Fruit fly (Drosophila melanogaster) whole organism, prepupa: Measurements from ENCODE around the gene Fbw5.
A peak's percentile ranks its signal among the peaks of the same experiment; 100 is the strongest.

Experiments used
- Blimp-1 ChIP-seq: fragments of 200-800 bp; sonication (Bioruptor generic); optimal IDR thresholded peaks from 3 replicates; lab custom pipeline; 2017; ENCODE audit warnings: missing biosample characterization, missing genetic modification characterization, mild to moderate bottlenecking, moderate library complexity, missing genetic modification reagents
- CG10669 ChIP-seq: fragments of 200-800 bp; sonication (Bioruptor generic); optimal IDR thresholded peaks from 3 replicates; lab custom pipeline; 2018; ENCODE audit warnings: missing biosample characterization, mild to moderate bottlenecking, missing genetic modification characterization, moderate library complexity
- CG11294 ChIP-seq: fragments of 200-800 bp; sonication (Bioruptor generic); IDR thresholded peaks from 2 replicates; pipeline ENCODE4 v1.3.6; 2022; ENCODE audit warnings: missing biosample characterization, missing genetic modification characterization
- CG11762 ChIP-seq: fragments of 200-800 bp; sonication (Bioruptor generic); optimal IDR thresholded peaks from 3 replicates; lab custom pipeline; 2016; ENCODE audit warnings: missing biosample characterization, missing genetic modification characterization; ENCODE audit not compliant: insufficient read depth
- CG11902 ChIP-seq: fragments of 200-800 bp; sonication (Bioruptor generic); optimal IDR thresholded peaks from 3 replicates; lab custom pipeline; 2016; ENCODE audit warnings: missing biosample characterization, missing genetic modification characterization
- CG15336 ChIP-seq: fragments of 200-800 bp; sonication (Bioruptor generic); IDR thresholded peaks from 2 replicates; pipeline ENCODE4 v1.3.6; 2022; ENCODE audit warnings: missing biosample characterization, missing genetic modification characterization
- CG16779 ChIP-seq: fragments of 200-800 bp; sonication (Bioruptor generic); optimal IDR thresholded peaks from 3 replicates; lab custom pipeline; 2017; ENCODE audit warnings: missing biosample characterization, mild to moderate bottlenecking, missing genetic modification characterization
- CG3032 ChIP-seq: fragments of 200-800 bp; optimal IDR thresholded peaks from 2 replicates; lab custom pipeline; 2019; ENCODE audit warnings: missing biosample characterization, mild to moderate bottlenecking, missing genetic modification characterization, moderate library complexity
- CG31627 ChIP-seq: fragments of 200-800 bp; sonication (Bioruptor generic); optimal IDR thresholded peaks from 3 replicates; lab custom pipeline; 2016; ENCODE audit warnings: missing biosample characterization, missing genetic modification characterization
- CG32006 ChIP-seq: fragments of 200-800 bp; sonication (Bioruptor generic); optimal IDR thresholded peaks from 3 replicates; lab custom pipeline; 2017; ENCODE audit warnings: missing biosample characterization, mild to moderate bottlenecking, missing genetic modification characterization
- CG3919 ChIP-seq: fragments of 200-800 bp; sonication (Bioruptor generic); optimal IDR thresholded peaks from 3 replicates; lab custom pipeline; 2016; ENCODE audit warnings: missing biosample characterization, missing genetic modification characterization
- CG4318 ChIP-seq: fragments of 200-800 bp; sonication (Bioruptor generic); optimal IDR thresholded peaks from 3 replicates; lab custom pipeline; 2017; ENCODE audit warnings: missing biosample characterization, mild to moderate bottlenecking, missing genetic modification characterization
- CG6163 ChIP-seq: fragments of 200-800 bp; sonication (Bioruptor generic); IDR thresholded peaks from 3 replicates; pipeline ENCODE4 v1.3.6; 2022; ENCODE audit warnings: missing biosample characterization, missing genetic modification characterization
- CG6276 ChIP-seq: fragments of 200-800 bp; sonication (Bioruptor generic); optimal IDR thresholded peaks from 2 replicates; lab custom pipeline; 2017; ENCODE audit warnings: missing biosample characterization, mild to moderate bottlenecking, missing genetic modification characterization
- CG6792 ChIP-seq: fragments of 200-800 bp; sonication (Bioruptor generic); optimal IDR thresholded peaks from 3 replicates; lab custom pipeline; 2016; ENCODE audit warnings: missing biosample characterization, missing genetic modification characterization
- CG6808 ChIP-seq: fragments of 200-800 bp; sonication (Bioruptor generic); optimal IDR thresholded peaks from 3 replicates; lab custom pipeline; 2017; ENCODE audit warnings: missing biosample characterization, missing genetic modification characterization, mild to moderate bottlenecking, moderate library complexity, missing genetic modification reagents
- CG8319 ChIP-seq: fragments of 200-800 bp; sonication (Bioruptor generic); optimal IDR thresholded peaks from 3 replicates; lab custom pipeline; 2016; ENCODE audit warnings: missing biosample characterization, missing genetic modification characterization
- Eip78C ChIP-seq: fragments of 200-800 bp; sonication (Bioruptor generic); peaks from one replicate; lab custom pipeline; 2016; ENCODE audit warnings: missing biosample characterization, missing genetic modification characterization
- Eip93F ChIP-seq: fragments of 200-800 bp; sonication (Bioruptor generic); optimal IDR thresholded peaks from 2 replicates; lab custom pipeline; 2016; ENCODE audit warnings: missing biosample characterization, mild to moderate bottlenecking, missing genetic modification characterization
- Ets96B ChIP-seq: fragments of 200-800 bp; optimal IDR thresholded peaks from 2 replicates; lab custom pipeline; 2019; ENCODE audit warnings: missing biosample characterization, mild to moderate bottlenecking, missing genetic modification characterization, moderate library complexity
- Gug ChIP-seq: fragments of 200-800 bp; sonication (Bioruptor generic); IDR thresholded peaks from 2 replicates; pipeline ENCODE4 v1.3.6; 2022; ENCODE audit warnings: missing biosample characterization, missing genetic modification characterization
- Hr38 ChIP-seq: sonication (Bioruptor generic); optimal IDR thresholded peaks from 2 replicates; lab custom pipeline; 2016; ENCODE audit warnings: missing biosample characterization, missing genetic modification characterization
- Hr39 ChIP-seq: fragments of 200-800 bp; sonication (Bioruptor generic); optimal IDR thresholded peaks from 2 replicates; lab custom pipeline; 2016; ENCODE audit warnings: missing biosample characterization, missing genetic modification characterization
- Sox15 ChIP-seq: fragments of 200-800 bp; sonication (Bioruptor generic); optimal IDR thresholded peaks from 3 replicates; lab custom pipeline; 2016; ENCODE audit warnings: missing biosample characterization, missing genetic modification characterization
- acj6 ChIP-seq: fragments of 200-800 bp; sonication (Bioruptor generic); optimal IDR thresholded peaks from 3 replicates; lab custom pipeline; 2016; ENCODE audit warnings: missing biosample characterization, missing genetic modification characterization
- cyc ChIP-seq: fragments of 200-800 bp; sonication (Bioruptor generic); optimal IDR thresholded peaks from 3 replicates; lab custom pipeline; 2016; ENCODE audit warnings: missing biosample characterization, missing genetic modification characterization
- dac ChIP-seq: fragments of 200-800 bp; sonication (Bioruptor generic); optimal IDR thresholded peaks from 2 replicates; lab custom pipeline; 2017; ENCODE audit warnings: missing biosample characterization, mild to moderate bottlenecking, missing genetic modification characterization
- dsx ChIP-seq: fragments of 200-800 bp; optimal IDR thresholded peaks from 3 replicates; lab custom pipeline; 2019; ENCODE audit warnings: missing biosample characterization, mild to moderate bottlenecking, missing genetic modification characterization, moderate library complexity; ENCODE audit not compliant: poor library complexity, severe bottlenecking
- eg ChIP-seq: fragments of 200-800 bp; sonication (Bioruptor generic); IDR thresholded peaks from 3 replicates; pipeline ENCODE4 v1.3.6; 2022; ENCODE audit warnings: missing biosample characterization, missing genetic modification characterization
- esn ChIP-seq: fragments of 200-800 bp; sonication (Bioruptor generic); optimal IDR thresholded peaks from 2 replicates; lab custom pipeline; 2016; ENCODE audit warnings: missing biosample characterization, mild to moderate bottlenecking, missing genetic modification characterization, moderate library complexity
- fd59A ChIP-seq: fragments of 200-800 bp; sonication (Bioruptor generic); optimal IDR thresholded peaks from 2 replicates; lab custom pipeline; 2017; ENCODE audit warnings: missing biosample characterization, mild to moderate bottlenecking, missing genetic modification characterization, missing genetic modification reagents
- fd85E ChIP-seq: fragments of 200-800 bp; sonication (Bioruptor generic); optimal IDR thresholded peaks from 3 replicates; lab custom pipeline; 2016; ENCODE audit warnings: missing biosample characterization, missing genetic modification characterization
- fkh ChIP-seq: fragments of 200-800 bp; sonication (Bioruptor generic); optimal IDR thresholded peaks from 3 replicates; lab custom pipeline; 2017; ENCODE audit warnings: missing biosample characterization, mild to moderate bottlenecking, missing genetic modification characterization, moderate library complexity
- lz ChIP-seq: fragments of 200-800 bp; sonication (Bioruptor generic); optimal IDR thresholded peaks from 3 replicates; lab custom pipeline; 2016; ENCODE audit warnings: missing biosample characterization, missing genetic modification characterization
- net ChIP-seq: fragments of 200-800 bp; sonication (Bioruptor generic); optimal IDR thresholded peaks from 3 replicates; lab custom pipeline; 2016; ENCODE audit warnings: missing biosample characterization, missing genetic modification characterization
- pdm3 ChIP-seq: fragments of 200-800 bp; sonication (Bioruptor generic); optimal IDR thresholded peaks from 3 replicates; lab custom pipeline; 2016; ENCODE audit warnings: missing biosample characterization, missing genetic modification characterization
- spab ChIP-seq: fragments of 200-800 bp; sonication (Bioruptor generic); optimal IDR thresholded peaks from 2 replicates; lab custom pipeline; 2017; ENCODE audit warnings: missing biosample characterization, mild to moderate bottlenecking, missing genetic modification characterization, missing genetic modification reagents
- ss ChIP-seq, 2 experiments: fragments of 200-800 bp; sonication (Bioruptor generic); optimal IDR thresholded peaks; 2 replicates in 1 of 2; 3 replicates in 1 of 2; lab custom pipeline; 2017 to 2018; ENCODE audit warnings: mild to moderate bottlenecking in 2 of 2, missing biosample characterization in 2 of 2, missing genetic modification characterization in 2 of 2, moderate library complexity in 1 of 2
- svp ChIP-seq: fragments of 200-800 bp; sonication (Bioruptor generic); peaks from one replicate; lab custom pipeline; 2016; ENCODE audit warnings: missing biosample characterization, missing genetic modification characterization
- topi ChIP-seq: fragments of 200-800 bp; sonication (Bioruptor generic); optimal IDR thresholded peaks from 3 replicates; lab custom pipeline; 2016; ENCODE audit warnings: missing biosample characterization, missing genetic modification characterization

Gene Fbw5

DNA sequence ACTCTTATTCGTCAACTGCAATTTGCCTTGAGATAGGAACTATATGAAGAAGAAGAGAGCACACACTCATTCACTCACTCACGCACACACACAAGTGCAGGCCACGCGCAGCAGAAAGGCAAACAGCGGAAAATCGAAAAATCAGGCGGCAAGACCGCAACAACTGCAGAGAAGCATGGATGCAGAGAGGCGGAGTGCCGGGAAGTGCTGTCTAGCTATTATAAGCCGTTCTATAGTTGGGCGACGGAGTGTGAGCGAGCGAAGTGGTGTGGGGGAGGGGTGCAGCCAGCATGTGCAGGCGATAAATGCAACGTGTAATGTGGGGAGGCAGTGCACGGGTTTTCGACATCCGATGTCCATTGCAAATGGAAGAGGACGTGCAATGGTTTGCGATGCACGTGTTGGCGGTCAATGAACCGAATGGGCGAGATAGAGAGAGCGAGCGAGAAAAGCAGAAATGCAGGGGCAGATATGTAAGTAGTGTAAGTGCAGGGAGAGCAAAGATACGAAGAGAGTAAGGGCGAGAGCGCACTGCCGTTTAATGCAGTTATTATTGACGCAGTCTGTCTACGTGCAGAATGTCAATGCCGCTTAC, 13.1 kb upstream of the Fbw5 start (continued):
- TF ChIP-seq CG15336 (GFP tag; lab: Robert Waterston, UW) (peak; percentile 38; the same call in 1 of the 2 replicates), CG11902 (no peak), CG3919 (GFP tag; lab: Kevin White, UChicago) (no peak), CG6163 (peak; percentile 73), lz (GFP tag; lab: Kevin White, UChicago) (no peak), CG8319 (no peak), ss (GFP tag; optimal IDR thresholded peaks at IDR 0.05; lab: Kevin White, UChicago) (peak; percentile 63 to 72), topi (peak; percentile 8), cyc (GFP tag; lab: Kevin White, UChicago) (no peak), fkh (GFP tag; lab: Kevin White, UChicago) (peak; percentile 71), CG10669 (no peak), net (peak; percentile 16), Eip93F (GFP tag; lab: Kevin White, UChicago) (no peak), esn (peak; percentile 3), Eip78C (GFP tag; lab: Kevin White, UChicago) (peak; percentile 88), fd85E (no peak), spab (GFP tag; lab: Kevin White, UChicago) (no peak), eg (no peak), CG32006 (no peak), Blimp-1 (GFP tag; lab: Kevin White, UChicago) (no peak), CG6792 (no peak), CG6276 (GFP tag; lab: Kevin White, UChicago) (peak; percentile 21), fd59A (GFP tag; lab: Kevin White, UChicago) (no peak), Hr38 (GFP tag; lab: Kevin White, UChicago) (no peak), dac (GFP tag; lab: Kevin White, UChicago) (no peak), Hr39 (GFP tag; lab: Kevin White, UChicago) (no peak), dsx (GFP tag; lab: Kevin White, UChicago) (peak; percentile 30), svp (GFP tag; lab: Kevin White, UChicago) (peak; percentile 85), CG11762 (GFP tag; lab: Kevin White, UChicago) (no peak), pdm3 (GFP tag; lab: Kevin White, UChicago) (no peak), CG3032 (tag; lab: Kevin White, UChicago) (no peak), Ets96B (tag; lab: Kevin White, UChicago) (no peak), CG6808 (GFP tag; lab: Kevin White, UChicago) (no peak), CG4318 (GFP tag; lab: Kevin White, UChicago) (no peak), CG16779 (tag; lab: Kevin White, UChicago) (peak; percentile 63), Sox15 (no peak), acj6 (no peak), CG11294 (no peak), Gug (GFP tag; lab: Robert Waterston, UW) (peak; percentile 42)

DNA sequence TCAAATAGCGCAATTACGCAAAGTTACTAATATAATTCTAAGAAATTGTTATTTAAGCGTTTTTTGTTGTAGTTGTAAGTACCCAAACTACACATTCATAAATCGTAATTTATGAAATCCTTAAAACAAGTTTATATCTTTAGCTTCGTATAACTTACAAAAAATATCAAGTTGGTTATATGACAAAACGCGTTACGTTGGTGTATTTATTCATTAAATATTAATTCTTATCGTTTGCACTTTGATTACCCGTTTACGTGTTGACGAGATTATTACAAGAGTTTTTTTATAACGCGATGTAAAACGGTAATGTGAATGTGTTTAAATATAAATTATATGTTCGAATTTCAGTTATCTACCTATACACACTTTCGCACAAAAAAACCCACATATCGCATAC, 11.9 kb upstream of the Fbw5 start:
- TF ChIP-seq CG31627 (GFP tag; lab: Kevin White, UChicago) (no peak), pdm3 (GFP tag; lab: Kevin White, UChicago) (no peak), fd85E (no peak), CG3919 (GFP tag; lab: Kevin White, UChicago) (no peak)
